Worm (Caenorhabditis elegans) whole organism, L2 larva: Measurements from ENCODE around the gene unk-1.

Source experiments
- C34F6.9 ChIP-seq: fragments of 150-350 bp; optimal IDR thresholded peaks from 2 replicates; lab custom pipeline; 2014; ENCODE audit warnings: missing biosample characterization, missing genetic modification characterization
- F13H6.1 ChIP-seq: sonication (generic microtip); optimal IDR thresholded peaks from 2 replicates; lab custom pipeline; 2016; ENCODE audit warnings: missing genetic modification characterization, missing compliant biosample characterization
- Y55F3AM.14 ChIP-seq: fragments of 200-800 bp; sonication (Bioruptor generic); optimal IDR thresholded peaks from 2 replicates; lab custom pipeline; 2018; ENCODE audit warnings: mild to moderate bottlenecking, missing genetic modification characterization, missing compliant biosample characterization
- alr-1 ChIP-seq: fragments of 150-350 bp; optimal IDR thresholded peaks from 2 replicates; lab custom pipeline; 2014; ENCODE audit warnings: missing biosample characterization, missing genetic modification characterization
- aly-2 ChIP-seq: fragments of 150-350 bp; optimal IDR thresholded peaks from 2 replicates; lab custom pipeline; 2014; ENCODE audit warnings: missing biosample characterization, missing genetic modification characterization
- ama-1 ChIP-seq: fragments of 150-350 bp; optimal IDR thresholded peaks from 2 replicates; lab custom pipeline; 2018; ENCODE audit warnings: inconsistent platforms
- blmp-1 ChIP-seq: sonication (generic microtip); optimal IDR thresholded peaks from 2 replicates; lab custom pipeline; 2017; ENCODE audit warnings: missing genetic modification characterization, mild to moderate bottlenecking, missing compliant biosample characterization, antibody characterized with exemption, moderate library complexity; ENCODE audit not compliant: insufficient read depth
- ceh-16 ChIP-seq: fragments of 150-350 bp; optimal IDR thresholded peaks from 2 replicates; lab custom pipeline; 2014; ENCODE audit warnings: missing biosample characterization, missing genetic modification characterization
- crh-2 ChIP-seq: sonication (generic microtip); optimal IDR thresholded peaks from 2 replicates; lab custom pipeline; 2017; ENCODE audit warnings: missing biosample characterization, missing genetic modification characterization
- egl-27 ChIP-seq: sonication (generic microtip); optimal IDR thresholded peaks from 3 replicates; lab custom pipeline; 2017; ENCODE audit warnings: missing biosample characterization, missing genetic modification reagents, missing genetic modification characterization
- elt-1 ChIP-seq: fragments of 150-350 bp; optimal IDR thresholded peaks from 2 replicates; lab custom pipeline; 2014; ENCODE audit warnings: missing biosample characterization, missing genetic modification characterization
- elt-3 ChIP-seq: sonication (generic microtip); optimal IDR thresholded peaks from 2 replicates; lab custom pipeline; 2017; ENCODE audit warnings: missing biosample characterization, missing genetic modification characterization
- fos-1 ChIP-seq: fragments of 150-350 bp; optimal IDR thresholded peaks from 2 replicates; lab custom pipeline; 2014; ENCODE audit warnings: missing biosample characterization, missing genetic modification characterization
- gmeb-1 ChIP-seq: fragments of 150-350 bp; optimal IDR thresholded peaks from 2 replicates; lab custom pipeline; 2014; ENCODE audit warnings: missing biosample characterization, missing genetic modification characterization
- lin-11 ChIP-seq: fragments of 150-350 bp; sonication (generic microtip); optimal IDR thresholded peaks from 2 replicates; lab custom pipeline; 2014; ENCODE audit warnings: missing biosample characterization, missing genetic modification characterization, inconsistent platforms, mixed read lengths
- lin-13 ChIP-seq: fragments of 150-350 bp; optimal IDR thresholded peaks from 2 replicates; lab custom pipeline; 2014; ENCODE audit warnings: missing biosample characterization, missing genetic modification reagents, missing genetic modification characterization
- lin-39 ChIP-seq: fragments of 150-350 bp; optimal IDR thresholded peaks from 2 replicates; lab custom pipeline; 2014; ENCODE audit warnings: missing biosample characterization, missing genetic modification reagents, missing genetic modification characterization
- lsy-2 ChIP-seq, 2 experiments: fragments of 150-350 bp in 1 of 2; sonication (generic microtip) in 1 of 2; optimal IDR thresholded peaks; 2 replicates each; lab custom pipeline; 2014 to 2017; ENCODE audit warnings: missing biosample characterization in 2 of 2, missing genetic modification characterization in 2 of 2
- mdl-1 ChIP-seq, 2 experiments: fragments of 150-350 bp in 1 of 2; sonication (generic microtip) in 1 of 2; optimal IDR thresholded peaks; 2 replicates each; lab custom pipeline; 2017; ENCODE audit warnings: missing biosample characterization in 2 of 2, missing genetic modification characterization in 2 of 2
- nhr-10 ChIP-seq: sonication (generic microtip); optimal IDR thresholded peaks from 2 replicates; lab custom pipeline; 2017; ENCODE audit warnings: missing biosample characterization, missing genetic modification characterization
- nhr-11 ChIP-seq: fragments of 150-350 bp; optimal IDR thresholded peaks from 2 replicates; lab custom pipeline; 2014; ENCODE audit warnings: missing biosample characterization, missing genetic modification characterization
- nhr-12 ChIP-seq: fragments of 150-350 bp; optimal IDR thresholded peaks from 2 replicates; lab custom pipeline; 2014; ENCODE audit warnings: missing biosample characterization, missing genetic modification characterization
- nhr-129 ChIP-seq: fragments of 150-350 bp; optimal IDR thresholded peaks from 2 replicates; lab custom pipeline; 2014; ENCODE audit warnings: missing biosample characterization, missing genetic modification characterization
- nhr-21 ChIP-seq: fragments of 150-350 bp; optimal IDR thresholded peaks from 2 replicates; lab custom pipeline; 2014; ENCODE audit warnings: missing biosample characterization, missing genetic modification characterization
- nhr-23 ChIP-seq: fragments of 150-350 bp; optimal IDR thresholded peaks from 2 replicates; lab custom pipeline; 2014; ENCODE audit warnings: missing biosample characterization, missing genetic modification reagents, missing genetic modification characterization
- nhr-237 ChIP-seq: fragments of 150-350 bp; optimal IDR thresholded peaks from 2 replicates; lab custom pipeline; 2014; ENCODE audit warnings: missing biosample characterization, missing genetic modification characterization
- nhr-25 ChIP-seq: fragments of 150-350 bp; sonication (generic microtip); optimal IDR thresholded peaks from 3 replicates; lab custom pipeline; 2014; ENCODE audit warnings: missing biosample characterization, missing genetic modification characterization
- nhr-77 ChIP-seq: fragments of 150-350 bp; optimal IDR thresholded peaks from 2 replicates; lab custom pipeline; 2014; ENCODE audit warnings: missing biosample characterization, missing genetic modification characterization
- peb-1 ChIP-seq: fragments of 150-350 bp; optimal IDR thresholded peaks from 2 replicates; lab custom pipeline; 2014; ENCODE audit warnings: missing biosample characterization, missing genetic modification characterization
- sem-4 ChIP-seq: fragments of 150-350 bp; optimal IDR thresholded peaks from 2 replicates; lab custom pipeline; 2014; ENCODE audit warnings: missing biosample characterization, missing genetic modification reagents, missing genetic modification characterization
- skn-1 ChIP-seq: sonication (generic microtip); optimal IDR thresholded peaks from 2 replicates; lab custom pipeline; 2017; ENCODE audit warnings: missing biosample characterization, missing genetic modification characterization
- sma-3 ChIP-seq: sonication (generic microtip); optimal IDR thresholded peaks from 2 replicates; lab custom pipeline; 2016; ENCODE audit warnings: missing genetic modification reagents, missing genetic modification characterization, missing compliant biosample characterization
- sma-9 ChIP-seq, 2 experiments: fragments of 150-350 bp in 1 of 2; sonication (generic microtip) in 1 of 2; optimal IDR thresholded peaks; 2 replicates each; lab custom pipeline; 2014 to 2016; ENCODE audit warnings: missing genetic modification characterization in 2 of 2, mild to moderate bottlenecking in 1 of 2, missing biosample characterization in 1 of 2, missing compliant biosample characterization in 1 of 2, missing genetic modification reagents in 1 of 2, moderate library complexity in 1 of 2
- snpc-4 ChIP-seq: fragments of 150-350 bp; optimal IDR thresholded peaks from 2 replicates; lab custom pipeline; 2014; ENCODE audit warnings: missing biosample characterization, missing genetic modification characterization
- unc-39 ChIP-seq: fragments of 150-350 bp; optimal IDR thresholded peaks from 2 replicates; lab custom pipeline; 2014; ENCODE audit warnings: missing biosample characterization, missing genetic modification characterization
- unc-55 ChIP-seq: fragments of 150-350 bp; sonication (generic microtip); optimal IDR thresholded peaks from 3 replicates; lab custom pipeline; 2014; ENCODE audit warnings: missing biosample characterization, missing genetic modification reagents, missing genetic modification characterization
- unc-62 ChIP-seq: fragments of 150-350 bp; optimal IDR thresholded peaks from 2 replicates; lab custom pipeline; 2014; ENCODE audit warnings: missing biosample characterization, missing genetic modification reagents, missing genetic modification characterization
- zag-1 ChIP-seq: fragments of 150-350 bp; optimal IDR thresholded peaks from 2 replicates; lab custom pipeline; 2014; ENCODE audit warnings: missing biosample characterization, missing genetic modification characterization
- ztf-1 ChIP-seq: fragments of 200-800 bp; sonication (Bioruptor generic); conservative IDR thresholded peaks from 2 replicates; pipeline ENCODE4 v1.3.6; 2022; ENCODE audit warnings: missing genetic modification characterization, missing compliant biosample characterization
- ztf-4 ChIP-seq: fragments of 150-350 bp; optimal IDR thresholded peaks from 2 replicates; lab custom pipeline; 2014; ENCODE audit warnings: missing biosample characterization, missing genetic modification characterization

unk-1 gene

DNA sequence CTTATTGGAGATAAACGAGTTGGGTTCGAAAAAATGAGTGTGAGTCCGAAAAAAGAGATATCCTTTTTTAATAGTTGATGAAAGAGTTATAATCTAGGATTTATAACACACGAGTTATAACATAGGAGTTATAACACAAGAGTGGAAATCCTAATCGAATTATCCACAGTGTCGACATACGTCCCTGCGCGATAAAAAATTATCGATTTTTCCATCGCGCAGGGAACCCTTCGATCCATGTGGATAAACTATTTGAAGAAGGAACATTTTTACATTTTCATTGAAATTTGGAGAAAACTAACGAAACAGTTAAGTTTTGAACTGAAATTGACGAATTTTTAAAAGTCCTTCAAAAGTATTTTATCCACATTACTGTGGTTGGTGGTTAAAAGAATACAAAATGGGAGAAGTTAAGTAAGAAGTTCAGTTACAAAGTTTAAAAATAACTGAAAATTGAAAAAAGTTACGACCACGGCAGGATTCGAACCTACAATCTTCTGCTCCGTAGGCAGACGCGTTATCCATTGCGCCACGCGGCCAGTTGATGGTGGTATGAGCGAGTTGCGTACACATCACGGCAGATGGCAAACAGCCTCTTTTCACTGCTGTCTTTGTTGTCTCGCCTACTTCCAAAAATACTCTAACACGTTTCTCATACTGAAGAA is 21.6 kb downstream of the unk-1 start (continued):
- peak; percentile 80; the same call in 1 of the 2 replicates for TF ChIP-seq ztf-1 (GFP tag; lab: Robert Waterston, UW)
- TF ChIP-seq egl-27: peak; percentile 99
- no peak for TF ChIP-seq alr-1

DNA sequence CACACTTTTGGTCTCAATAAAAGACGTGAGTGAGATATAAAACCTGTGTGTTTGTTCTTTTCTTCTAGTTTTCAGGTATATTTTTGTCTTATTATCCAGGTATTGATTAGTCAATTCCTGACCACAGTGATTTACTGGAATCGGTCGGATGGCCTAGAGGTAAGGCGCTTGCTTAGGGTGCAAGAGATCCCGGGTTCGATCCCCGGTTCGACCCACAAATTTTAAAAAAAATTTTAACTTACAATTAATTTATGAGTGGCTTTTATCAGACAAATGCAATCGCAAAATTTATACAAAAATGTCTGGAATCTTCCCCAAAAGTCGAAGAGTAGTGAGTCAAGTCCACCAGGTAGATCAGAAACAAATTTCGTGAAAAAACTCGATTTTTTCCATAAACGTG is 22.6 kb downstream of the unk-1 start:
- TF ChIP-seq ama-1 (no peak), aly-2 (tag; lab: Kevin White, UChicago) (no peak), fos-1 (tag; lab: Kevin White, UChicago) (no peak), nhr-129 (tag; lab: Kevin White, UChicago) (no peak), zag-1 (tag; lab: Kevin White, UChicago) (no peak), lin-11 (tag; lab: Kevin White, UChicago) (no peak), elt-3 (tag; lab: Kevin White, UChicago) (no peak), F13H6.1 (no peak), unc-62 (no peak)

DNA sequence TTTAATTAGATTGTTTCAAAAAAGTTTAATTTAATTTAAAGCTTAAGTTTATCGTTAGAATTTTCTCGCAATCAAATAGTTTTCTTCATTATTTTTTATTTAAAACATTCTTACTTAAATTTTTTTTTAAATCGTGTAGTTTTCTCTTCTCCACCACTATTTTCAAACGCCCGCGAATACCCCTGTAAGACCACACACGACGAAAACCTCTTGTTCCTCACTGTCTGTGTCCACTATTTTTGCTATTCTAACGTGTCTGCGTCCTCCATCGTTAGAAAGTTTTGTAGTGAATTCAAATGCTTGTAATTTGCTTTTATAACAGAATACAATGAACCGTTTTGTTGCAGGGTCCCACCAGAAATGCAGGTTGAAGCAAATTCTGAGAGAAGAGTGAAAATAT is 26.2 kb downstream of the unk-1 start, which contains the start of gene xol-1:
Gene xol-1 (plus strand): TSS at position 347 of the 400 bp plus-strand sequence.
- TF ChIP-seq nhr-11 (tag; lab: Kevin White, UChicago) (no peak), unc-55 (GFP tag; lab: Kevin White, UChicago) (no peak), fos-1 (tag; lab: Kevin White, UChicago) (no peak), mdl-1 (tag; optimal IDR thresholded peaks at IDR 0.05; lab: Kevin White, UChicago) (no peak), snpc-4 (tag; lab: Kevin White, UChicago) (no peak), peb-1 (no peak), elt-3 (tag; lab: Kevin White, UChicago) (no peak), ceh-16 (tag; lab: Kevin White, UChicago) (no peak), ama-1 (no peak), alr-1 (no peak), unc-39 (tag; lab: Kevin White, UChicago) (no peak), nhr-25 (no peak), nhr-12 (tag; lab: Kevin White, UChicago) (no peak), C34F6.9 (tag; lab: Kevin White, UChicago) (no peak), aly-2 (tag; lab: Kevin White, UChicago) (no peak), F13H6.1 (no peak)

DNA sequence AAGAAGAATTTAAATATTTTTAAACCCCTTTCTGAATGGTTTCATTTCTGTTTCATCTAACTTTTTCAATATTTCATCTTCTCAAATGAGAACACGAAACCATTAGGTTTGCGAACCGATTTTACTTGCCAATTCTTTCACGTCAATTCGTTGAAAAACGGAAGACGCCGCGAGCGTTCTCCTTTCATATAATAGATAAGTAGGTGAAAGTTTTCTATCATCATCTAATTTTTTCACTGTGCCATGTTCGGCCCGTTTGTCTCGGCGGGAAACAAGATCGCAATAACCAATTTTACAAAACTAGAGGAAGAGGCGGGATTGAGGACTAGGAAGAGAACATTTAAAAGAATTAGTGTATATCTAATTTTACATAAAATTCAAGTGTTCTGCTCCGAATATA is 30.4 kb downstream of the unk-1 start, which contains the start of gene C18A11.4:
Gene C18A11.4 (plus strand): TSS at position 367 of the 400 bp plus-strand sequence.
- peak; percentile 79 for TF ChIP-seq blmp-1 (tag; lab: Kevin White, UChicago)
- TF ChIP-seq alr-1: no peak

DNA sequence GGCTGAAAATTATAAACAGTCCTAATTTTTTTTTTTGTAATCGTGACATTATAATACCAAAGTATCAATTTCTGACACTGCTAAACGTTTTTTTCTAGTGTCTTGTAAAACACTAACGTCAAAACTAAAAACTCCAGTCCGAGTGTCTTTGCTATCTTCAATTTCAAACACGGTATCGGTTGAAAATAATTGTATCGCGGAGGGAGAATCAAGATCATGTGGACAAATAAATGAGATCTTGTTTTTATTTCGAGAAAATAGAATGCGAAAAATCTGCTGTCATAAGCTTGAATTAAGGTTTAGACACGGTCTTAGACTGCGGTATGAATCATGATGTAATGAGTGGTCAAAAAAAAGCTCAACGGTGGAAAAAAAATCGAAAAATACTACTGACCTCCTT is 33.9 kb downstream of the unk-1 start:
- TF ChIP-seq unc-39 (tag; lab: Kevin White, UChicago) (no peak), skn-1 (tag; lab: Kevin White, UChicago) (no peak), C34F6.9 (tag; lab: Kevin White, UChicago) (no peak), ztf-1 (GFP tag; lab: Robert Waterston, UW) (no peak), elt-3 (tag; lab: Kevin White, UChicago) (no peak), aly-2 (tag; lab: Kevin White, UChicago) (no peak), Y55F3AM.14 (GFP tag; lab: Kevin White, UChicago) (no peak), nhr-23 (no peak), crh-2 (tag; lab: Kevin White, UChicago) (peak; percentile 46), nhr-10 (tag; lab: Kevin White, UChicago) (no peak), nhr-12 (tag; lab: Kevin White, UChicago) (no peak), ztf-4 (tag; lab: Kevin White, UChicago) (no peak), sem-4 (tag; lab: Kevin White, UChicago) (no peak), snpc-4 (tag; lab: Kevin White, UChicago) (no peak), mdl-1 (tag; optimal IDR thresholded peaks at IDR 0.05; lab: Kevin White, UChicago) (no peak), lsy-2 (tag; optimal IDR thresholded peaks at IDR 0.05; lab: Kevin White, UChicago) (no peak), zag-1 (tag; lab: Kevin White, UChicago) (no peak), nhr-237 (tag; lab: Kevin White, UChicago) (no peak), sma-3 (GFP tag; lab: Kevin White, UChicago) (peak; percentile 44), lin-13 (GFP tag; lab: Kevin White, UChicago) (no peak), ama-1 (no peak), sma-9 (GFP tag; optimal IDR thresholded peaks at IDR 0.05; lab: Kevin White, UChicago) (peak; percentile 32), sma-9 (tag; optimal IDR thresholded peaks at IDR 0.05; lab: Kevin White, UChicago) (no peak), nhr-21 (tag; lab: Kevin White, UChicago) (peak; percentile 36), gmeb-1 (no peak), elt-1 (no peak), nhr-129 (tag; lab: Kevin White, UChicago) (no peak), lin-39 (tag; lab: Kevin White, UChicago) (no peak), nhr-77 (tag; lab: Kevin White, UChicago) (no peak)
- TF ChIP-seq, all 48 proteins: peak for 4
